Fruit fly (Drosophila melanogaster) whole organism, embryonic: ENCODE results near the gene Mpc1.

Source experiments
- Antp ChIP-seq: fragments of 200-800 bp; sonication (Bioruptor generic); optimal IDR thresholded peaks from 3 replicates; lab custom pipeline; 2016; ENCODE audit warnings: missing biosample characterization, missing genetic modification characterization
- CG10209 ChIP-seq: fragments of 200-800 bp; sonication (Bioruptor generic); optimal IDR thresholded peaks from 3 replicates; lab custom pipeline; 2017; ENCODE audit warnings: missing biosample characterization, mild to moderate bottlenecking, missing genetic modification characterization, missing genetic modification reagents
- CG11504 ChIP-seq: fragments of 200-800 bp; sonication (Bioruptor generic); optimal IDR thresholded peaks from 3 replicates; lab custom pipeline; 2019; ENCODE audit warnings: missing biosample characterization, mild to moderate bottlenecking, missing genetic modification characterization, moderate library complexity
- CG11696 ChIP-seq: fragments of 200-800 bp; sonication (Bioruptor generic); IDR thresholded peaks from 2 replicates; pipeline ENCODE4 v1.3.6; 2022; ENCODE audit warnings: missing biosample characterization, missing genetic modification characterization
- CG13424 ChIP-seq: fragments of 200-800 bp; sonication (Bioruptor generic); optimal IDR thresholded peaks from 2 replicates; lab custom pipeline; 2019; ENCODE audit warnings: missing biosample characterization, mild to moderate bottlenecking, missing genetic modification characterization, moderate library complexity
- CG14050 ChIP-seq: fragments of 200-800 bp; sonication (Bioruptor generic); IDR thresholded peaks from 3 replicates; pipeline ENCODE4 v1.3.6; 2022; ENCODE audit warnings: missing biosample characterization, missing genetic modification characterization
- CG17612 ChIP-seq: fragments of 200-800 bp; sonication (Bioruptor generic); IDR thresholded peaks from 2 replicates; pipeline ENCODE4 v1.3.6; 2022; ENCODE audit warnings: missing biosample characterization, missing genetic modification characterization
- CG18599 ChIP-seq: fragments of 200-800 bp; sonication (Bioruptor generic); optimal IDR thresholded peaks from 3 replicates; lab custom pipeline; 2017; ENCODE audit warnings: missing biosample characterization, missing genetic modification characterization, mild to moderate bottlenecking, moderate library complexity, missing genetic modification reagents
- CG31441 ChIP-seq: fragments of 200-800 bp; sonication (Bioruptor generic); IDR thresholded peaks from 2 replicates; pipeline ENCODE4 v1.3.6; 2022; ENCODE audit warnings: missing biosample characterization, missing genetic modification characterization
- CG32767 ChIP-seq: fragments of 200-800 bp; sonication (Bioruptor generic); IDR thresholded peaks from 2 replicates; pipeline ENCODE4 v1.3.6; 2022; ENCODE audit warnings: missing biosample characterization, missing genetic modification characterization
- CG3281 ChIP-seq: fragments of 200-800 bp; sonication (Bioruptor generic); optimal IDR thresholded peaks from 3 replicates; lab custom pipeline; 2017; ENCODE audit warnings: missing biosample characterization, mild to moderate bottlenecking, missing genetic modification characterization
- CG6272 ChIP-seq: fragments of 200-800 bp; sonication (Bioruptor generic); IDR thresholded peaks from 2 replicates; pipeline ENCODE4 v1.3.6; 2022; ENCODE audit warnings: missing biosample characterization, missing genetic modification characterization
- CG6791 ChIP-seq: fragments of 200-800 bp; sonication (Bioruptor generic); IDR thresholded peaks from 3 replicates; pipeline ENCODE4 v1.3.6; 2022; ENCODE audit warnings: missing biosample characterization, missing genetic modification characterization; ENCODE audit not compliant: partially characterized antibody
- CG7839 ChIP-seq: fragments of 200-800 bp; sonication (Bioruptor generic); optimal IDR thresholded peaks from 3 replicates; lab custom pipeline; 2018; ENCODE audit warnings: missing biosample characterization, mild to moderate bottlenecking, missing genetic modification characterization, moderate library complexity
- CG7928 ChIP-seq: fragments of 200-800 bp; sonication (Bioruptor generic); optimal IDR thresholded peaks from 2 replicates; lab custom pipeline; 2017; ENCODE audit warnings: missing biosample characterization, mild to moderate bottlenecking, missing genetic modification characterization
- CG9727 ChIP-seq: fragments of 200-800 bp; sonication (Bioruptor generic); optimal IDR thresholded peaks from 3 replicates; lab custom pipeline; 2017; ENCODE audit warnings: missing biosample characterization, mild to moderate bottlenecking, missing genetic modification characterization
- D19A ChIP-seq: fragments of 200-800 bp; optimal IDR thresholded peaks from 3 replicates; lab custom pipeline; 2019; ENCODE audit warnings: missing biosample characterization, mild to moderate bottlenecking, missing genetic modification characterization, moderate library complexity
- Ets65A ChIP-seq: fragments of 200-800 bp; sonication (Bioruptor generic); peaks from one replicate; lab custom pipeline; 2016; ENCODE audit warnings: missing biosample characterization, missing genetic modification characterization
- Fer3 ChIP-seq: fragments of 200-800 bp; sonication (Bioruptor generic); optimal IDR thresholded peaks from 2 replicates; lab custom pipeline; 2018; ENCODE audit warnings: missing biosample characterization, mild to moderate bottlenecking, missing genetic modification characterization, moderate library complexity
- GATAe ChIP-seq: fragments of 200-800 bp; sonication (Bioruptor generic); conservative IDR thresholded peaks from 2 replicates; pipeline ENCODE4 v1.3.6; 2022; ENCODE audit warnings: missing biosample characterization, missing genetic modification characterization
- HHEX ChIP-seq: fragments of 200-800 bp; sonication (Bioruptor generic); optimal IDR thresholded peaks from 3 replicates; lab custom pipeline; 2017; ENCODE audit warnings: missing biosample characterization, mild to moderate bottlenecking, missing genetic modification characterization, missing genetic modification reagents
- HLH3B ChIP-seq: fragments of 200-800 bp; sonication (Bioruptor generic); IDR thresholded peaks from 2 replicates; pipeline ENCODE4 v1.3.6; 2022; ENCODE audit warnings: missing biosample characterization, missing genetic modification characterization
- HmgZ ChIP-seq: fragments of 200-800 bp; sonication (Bioruptor generic); optimal IDR thresholded peaks from 2 replicates; lab custom pipeline; 2018; ENCODE audit warnings: missing biosample characterization, mild to moderate bottlenecking, missing genetic modification characterization
- Hr51 ChIP-seq, 2 experiments: fragments of 200-800 bp; sonication (Bioruptor generic); optimal IDR thresholded peaks; 2 replicates in 1 of 2; 3 replicates in 1 of 2; lab custom pipeline; 2016 to 2018; ENCODE audit warnings: missing biosample characterization in 2 of 2, missing genetic modification characterization in 2 of 2, mild to moderate bottlenecking in 1 of 2, moderate library complexity in 1 of 2
- Meics ChIP-seq: fragments of 200-800 bp; sonication (Bioruptor generic); optimal IDR thresholded peaks from 2 replicates; lab custom pipeline; 2017; ENCODE audit warnings: missing biosample characterization, mild to moderate bottlenecking, missing genetic modification characterization
- Oli ChIP-seq: fragments of 200-800 bp; sonication (Bioruptor generic); optimal IDR thresholded peaks from 2 replicates; lab custom pipeline; 2018; ENCODE audit warnings: missing biosample characterization, mild to moderate bottlenecking, missing genetic modification characterization, moderate library complexity
- PHDP ChIP-seq: fragments of 200-800 bp; sonication (Bioruptor generic); optimal IDR thresholded peaks from 3 replicates; lab custom pipeline; 2018; ENCODE audit warnings: missing biosample characterization, mild to moderate bottlenecking, missing genetic modification characterization, moderate library complexity
- Trl ChIP-seq, 3 experiments: fragments of >200 bp in 2 of 3; fragments of 200-800 bp in 1 of 3; sonication (Bioruptor generic) in 1 of 3; optimal IDR thresholded peaks; 2 replicates in 1 of 3; 3 replicates in 2 of 3; lab custom pipeline; 2016 to 2017; ENCODE audit warnings: missing biosample characterization in 1 of 3, missing genetic modification characterization in 1 of 3
- Usf ChIP-seq: fragments of 200-800 bp; sonication (Bioruptor generic); optimal IDR thresholded peaks from 2 replicates; lab custom pipeline; 2017; ENCODE audit warnings: missing genotype, missing biosample characterization, missing genetic modification characterization
- Xrp1 ChIP-seq: fragments of 200-800 bp; sonication (Bioruptor generic); IDR thresholded peaks from 2 replicates; pipeline ENCODE4 v1.3.6; 2022; ENCODE audit warnings: missing biosample characterization, missing genetic modification characterization
- ara ChIP-seq: fragments of 200-800 bp; sonication (Bioruptor generic); IDR thresholded peaks from 2 replicates; pipeline ENCODE4 v1.3.6; 2022; ENCODE audit warnings: missing biosample characterization, missing genetic modification characterization
- dati ChIP-seq: fragments of 200-800 bp; sonication (Bioruptor generic); IDR thresholded peaks from 2 replicates; pipeline ENCODE4 v1.3.6; 2022; ENCODE audit warnings: missing biosample characterization, missing genetic modification characterization
- gem ChIP-seq: fragments of 200-800 bp; sonication (Bioruptor generic); optimal IDR thresholded peaks from 2 replicates; lab custom pipeline; 2019; ENCODE audit warnings: missing biosample characterization, mild to moderate bottlenecking, missing genetic modification characterization, moderate library complexity
- grau ChIP-seq: fragments of 200-800 bp; optimal IDR thresholded peaks from 3 replicates; lab custom pipeline; 2019; ENCODE audit warnings: missing biosample characterization, mild to moderate bottlenecking, missing genetic modification characterization, moderate library complexity
- kay ChIP-seq: fragments of 200-800 bp; sonication (Bioruptor generic); optimal IDR thresholded peaks from 2 replicates; lab custom pipeline; 2016; ENCODE audit warnings: missing biosample characterization, missing genetic modification characterization
- lab ChIP-seq: fragments of 200-800 bp; sonication (Bioruptor generic); optimal IDR thresholded peaks from 3 replicates; lab custom pipeline; 2017; ENCODE audit warnings: missing biosample characterization, missing genetic modification characterization, mild to moderate bottlenecking, moderate library complexity, missing genetic modification reagents
- nau ChIP-seq: fragments of 200-800 bp; sonication (Bioruptor generic); optimal IDR thresholded peaks from 3 replicates; lab custom pipeline; 2017; ENCODE audit warnings: missing biosample characterization, mild to moderate bottlenecking, missing genetic modification characterization, missing genetic modification reagents
- pan ChIP-seq, 4 experiments: fragments of >200 bp in 3 of 4; fragments of 200-800 bp in 1 of 4; sonication (Bioruptor generic) in 1 of 4; optimal IDR thresholded peaks in 3 of 4; IDR thresholded peaks in 1 of 4; 2 replicates each; pipeline versions ENCODE4 v1.3.6 to Lab custom; 2017 to 2022; ENCODE audit warnings: missing biosample characterization in 2 of 4, missing genetic modification characterization in 2 of 4, mixed read lengths in 1 of 4
- pnt ChIP-seq: fragments of 200-800 bp; sonication (Bioruptor generic); optimal IDR thresholded peaks from 3 replicates; lab custom pipeline; 2016; ENCODE audit warnings: missing biosample characterization, missing genetic modification characterization
- sc ChIP-seq, 3 experiments: fragments of >200 bp in 2 of 3; fragments of 200-800 bp in 1 of 3; sonication (Bioruptor generic) in 1 of 3; optimal IDR thresholded peaks; 2 replicates in 2 of 3; 3 replicates in 1 of 3; lab custom pipeline; 2017; ENCODE audit warnings: mild to moderate bottlenecking in 1 of 3, missing biosample characterization in 1 of 3, missing genetic modification characterization in 1 of 3, missing genetic modification reagents in 1 of 3
- sd ChIP-seq: fragments of 200-800 bp; sonication (Bioruptor generic); optimal IDR thresholded peaks from 3 replicates; lab custom pipeline; 2018; ENCODE audit warnings: missing biosample characterization, mild to moderate bottlenecking, missing genetic modification characterization, moderate library complexity
- sens ChIP-seq: fragments of 200-800 bp; sonication (Bioruptor generic); peaks from one replicate; lab custom pipeline; 2016; ENCODE audit warnings: missing biosample characterization, missing genetic modification characterization
- slbo ChIP-seq: fragments of 200-800 bp; sonication (Bioruptor generic); IDR thresholded peaks from 2 replicates; pipeline ENCODE4 v1.3.6; 2022; ENCODE audit warnings: missing biosample characterization, missing genetic modification characterization
- stc ChIP-seq: fragments of 200-800 bp; sonication (Bioruptor generic); IDR thresholded peaks from 2 replicates; pipeline ENCODE4 v1.3.6; 2022; ENCODE audit warnings: missing biosample characterization, missing genetic modification characterization
- tio ChIP-seq: fragments of 200-800 bp; sonication (Bioruptor generic); optimal IDR thresholded peaks from 2 replicates; lab custom pipeline; 2017; ENCODE audit warnings: missing biosample characterization, missing genetic modification characterization, inconsistent platforms
- trh ChIP-seq: fragments of 200-800 bp; sonication (Bioruptor generic); optimal IDR thresholded peaks from 2 replicates; lab custom pipeline; 2016; ENCODE audit warnings: missing biosample characterization, missing genetic modification characterization
- z ChIP-seq: fragments of 200-800 bp; sonication (Bioruptor generic); IDR thresholded peaks from 3 replicates; pipeline ENCODE4 v1.3.6; 2022; ENCODE audit warnings: missing biosample characterization, missing genetic modification characterization

Mpc1 gene

dm6 chr3R:18912782-18913331 is 15.6 kb downstream of the Mpc1 start, which contains the start of gene Sgsh (continued):
- TF ChIP-seq z (GFP tag; lab: Robert Waterston, UW) = 0 out of 3 replicates have a peak, but pooled peaks have one; percentile 30
- TF ChIP-seq slbo (GFP tag; lab: Robert Waterston, UW) = no peak
- TF ChIP-seq pnt = no peak
- TF ChIP-seq Trl (optimal IDR thresholded peaks at IDR 0.05; lab: Kevin White, UChicago) = peak in 1 of 2 experiments; percentile 54
- TF ChIP-seq Trl (GFP tag; optimal IDR thresholded peaks at IDR 0.05; lab: Kevin White, UChicago) = no peak
- no peak for TF ChIP-seq Meics (GFP tag; lab: Kevin White, UChicago)
- no peak for TF ChIP-seq nau (GFP tag; lab: Kevin White, UChicago)
- no peak for TF ChIP-seq CG6791 (GFP tag; lab: Robert Waterston, UW)
- no peak for TF ChIP-seq HHEX (GFP tag; lab: Kevin White, UChicago)
- TF ChIP-seq grau = peak; percentile 87
- TF ChIP-seq Hr51 (GFP tag; optimal IDR thresholded peaks at IDR 0.05; lab: Kevin White, UChicago) = no peak
- no peak for TF ChIP-seq dati (GFP tag; lab: Robert Waterston, UW)
- no peak for TF ChIP-seq HLH3B (GFP tag; lab: Robert Waterston, UW)
- TF ChIP-seq sens (GFP tag; lab: Kevin White, UChicago) = peak; percentile 54
- no peak for TF ChIP-seq sc (optimal IDR thresholded peaks at IDR 0.05; lab: Kevin White, UChicago)
- TF ChIP-seq sc (GFP tag; optimal IDR thresholded peaks at IDR 0.05; lab: Kevin White, UChicago) = no peak
- 0 out of 2 replicates have a peak, but pooled peaks have one; percentile 19 for TF ChIP-seq ara (GFP tag; lab: Robert Waterston, UW)
- TF ChIP-seq CG9727 = no peak
- no peak for TF ChIP-seq kay
- no peak for TF ChIP-seq CG3281 (GFP tag; lab: Kevin White, UChicago)
- no peak for TF ChIP-seq CG32767 (GFP tag; lab: Robert Waterston, UW)

- no peak for TF ChIP-seq tio (GFP tag; lab: Kevin White, UChicago)
- peak; percentile 16 for TF ChIP-seq Oli
- no peak for TF ChIP-seq Antp (GFP tag; lab: Kevin White, UChicago)
- TF ChIP-seq trh (GFP tag; lab: Kevin White, UChicago) = no peak
- TF ChIP-seq CG13424 (tag; lab: Kevin White, UChicago) = peak; percentile 11
- 0 out of 3 replicates have a peak, but pooled peaks have one; percentile 20 for TF ChIP-seq CG14050 (GFP tag; lab: Robert Waterston, UW)
- peak; percentile 41 for TF ChIP-seq D19A (tag; lab: Kevin White, UChicago)
- peak; percentile 9 for TF ChIP-seq HmgZ
- TF ChIP-seq Usf (GFP tag; lab: Kevin White, UChicago) = no peak
- no peak for TF ChIP-seq CG6272
- TF ChIP-seq CG3281 (GFP tag; lab: Kevin White, UChicago) = peak; percentile 37
- TF ChIP-seq CG31441 (GFP tag; lab: Robert Waterston, UW) = 0 out of 2 replicates have a peak, but pooled peaks have one; percentile 15
- TF ChIP-seq lab (GFP tag; lab: Kevin White, UChicago) = peak; percentile 41
- peak; percentile 30; the same call in 1 of the 2 replicates for TF ChIP-seq Xrp1
- no peak for TF ChIP-seq CG17612 (GFP tag; lab: Robert Waterston, UW)
- TF ChIP-seq CG18599 (GFP tag; lab: Kevin White, UChicago) = peak; percentile 46
- peak; percentile 40 for TF ChIP-seq Meics (GFP tag; lab: Kevin White, UChicago)
- peak; percentile 35; the same call in 1 of the 2 replicates for TF ChIP-seq GATAe
- peak; percentile 3 for TF ChIP-seq CG11504 (tag; lab: Kevin White, UChicago)
- peak; percentile 56 for TF ChIP-seq gem
- TF ChIP-seq stc (GFP tag; lab: Robert Waterston, UW) = no peak
- TF ChIP-seq CG11696 (GFP tag; lab: Robert Waterston, UW) = peak; percentile 92
- peak; percentile 18 for TF ChIP-seq Fer3 (tag; lab: Kevin White, UChicago)
- TF ChIP-seq CG7839 (tag; lab: Kevin White, UChicago) = peak; percentile 28
- TF ChIP-seq sd (tag; lab: Kevin White, UChicago) = peak; percentile 25
- peak; percentile 46 for TF ChIP-seq PHDP (tag; lab: Kevin White, UChicago)
- TF ChIP-seq pan (optimal IDR thresholded peaks at IDR 0.05; lab: Kevin White, UChicago) = no peak
- peak in 1 of 2 experiments; percentile 7 for TF ChIP-seq pan (GFP tag; optimal IDR thresholded peaks at IDR 0.05 in 1 of 2, IDR thresholded peaks at IDR 0.05 in 1 of 2)
- TF ChIP-seq CG10209 = peak; percentile 16
- no peak for TF ChIP-seq CG7928 (GFP tag; lab: Kevin White, UChicago)
- peak; percentile 28 for TF ChIP-seq grau
- peak; percentile 44 for TF ChIP-seq Ets65A (GFP tag; lab: Kevin White, UChicago)
Measured at dm6 chr3R:18910923-18911322, 17.5 kb downstream of the Mpc1 start.
